Worm (Caenorhabditis elegans): Measurements from ENCODE around the gene C38C6.3.

DNA sequence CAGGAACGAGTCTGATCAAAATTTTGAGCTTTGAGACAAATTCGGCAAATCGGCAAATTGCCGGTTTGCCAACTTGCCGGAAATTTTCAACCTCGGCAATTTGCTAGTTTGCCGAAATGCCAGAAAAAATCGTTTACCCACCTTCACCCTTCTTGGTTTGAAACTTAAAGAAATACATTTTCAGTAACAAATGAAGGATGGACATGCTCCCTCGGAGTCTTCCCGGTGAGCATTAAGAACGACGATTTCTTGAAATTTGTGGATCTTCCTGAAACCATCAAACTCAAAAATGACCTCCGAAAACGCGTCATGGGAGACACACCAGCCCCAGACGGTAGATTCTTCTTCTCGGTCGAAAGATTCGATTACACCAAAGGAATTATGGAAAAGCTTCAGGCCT, 30.2 kb upstream of the C38C6.3 start:
- TF ChIP-seq skn-1 (tag; optimal IDR thresholded peaks at IDR 0.05) (no peak), unc-62 (GFP tag; optimal IDR thresholded peaks at IDR 0.05) (no peak), nhr-77 (tag; optimal IDR thresholded peaks at IDR 0.05) (no peak), nhr-20 (tag; optimal IDR thresholded peaks at IDR 0.05) (no peak), dpl-1 (GFP tag; optimal IDR thresholded peaks at IDR 0.05) (no peak), nhr-237 (tag; optimal IDR thresholded peaks at IDR 0.05) (no peak), nhr-28 (tag; optimal IDR thresholded peaks at IDR 0.05) (no peak), nhr-76 (tag; optimal IDR thresholded peaks at IDR 0.05) (no peak), fkh-4 (tag; optimal IDR thresholded peaks at IDR 0.05; ENCODE audit: borderline replicate concordance) (no peak)
